Worm (Caenorhabditis elegans) whole organism, late embryonic: Measurements from ENCODE around the gene dpf-1.

Experiments
- che-1 ChIP-seq: sonication (generic microtip); optimal IDR thresholded peaks from 2 replicates; lab custom pipeline; 2016; ENCODE audit warnings: mild to moderate bottlenecking, missing genetic modification characterization, missing compliant biosample characterization
- fkh-10 ChIP-seq: fragments of 150-350 bp; optimal IDR thresholded peaks from 2 replicates; lab custom pipeline; 2014; ENCODE audit warnings: missing biosample characterization, missing genetic modification reagents, missing genetic modification characterization
- fkh-6 ChIP-seq: sonication (generic microtip); optimal IDR thresholded peaks from 2 replicates; lab custom pipeline; 2016; ENCODE audit warnings: missing genetic modification characterization, missing compliant biosample characterization
- hlh-6 ChIP-seq: sonication (generic microtip); optimal IDR thresholded peaks from 2 replicates; lab custom pipeline; 2016; ENCODE audit warnings: missing genotype, missing genetic modification characterization, missing compliant biosample characterization
- pag-3 ChIP-seq: sonication (generic microtip); optimal IDR thresholded peaks from 2 replicates; lab custom pipeline; 2016; ENCODE audit warnings: missing compliant biosample characterization, missing genetic modification characterization, borderline replicate concordance
- pha-4 ChIP-seq: fragments of 150-350 bp; optimal IDR thresholded peaks from 2 replicates; lab custom pipeline; 2018; ENCODE audit warnings: missing biosample characterization, missing genetic modification reagents, missing genetic modification characterization
- pqm-1 ChIP-seq: sonication (generic microtip); optimal IDR thresholded peaks from 2 replicates; lab custom pipeline; 2016; ENCODE audit warnings: missing genetic modification characterization, missing compliant biosample characterization
- sdc-2 ChIP-seq: sonication (generic microtip); optimal IDR thresholded peaks from 2 replicates; lab custom pipeline; 2016; ENCODE audit warnings: missing genotype, missing genetic modification characterization, missing compliant biosample characterization
- tbx-2 ChIP-seq: sonication (generic microtip); optimal IDR thresholded peaks from 2 replicates; lab custom pipeline; 2016; ENCODE audit warnings: missing genetic modification characterization, missing compliant biosample characterization
- ttx-3 ChIP-seq: sonication (generic microtip); optimal IDR thresholded peaks from 2 replicates; lab custom pipeline; 2016; ENCODE audit warnings: missing genetic modification reagents, missing genetic modification characterization, missing compliant biosample characterization
- unc-42 ChIP-seq: sonication (generic microtip); optimal IDR thresholded peaks from 2 replicates; lab custom pipeline; 2016; ENCODE audit warnings: missing genotype, missing genetic modification characterization, missing compliant biosample characterization

DNA sequence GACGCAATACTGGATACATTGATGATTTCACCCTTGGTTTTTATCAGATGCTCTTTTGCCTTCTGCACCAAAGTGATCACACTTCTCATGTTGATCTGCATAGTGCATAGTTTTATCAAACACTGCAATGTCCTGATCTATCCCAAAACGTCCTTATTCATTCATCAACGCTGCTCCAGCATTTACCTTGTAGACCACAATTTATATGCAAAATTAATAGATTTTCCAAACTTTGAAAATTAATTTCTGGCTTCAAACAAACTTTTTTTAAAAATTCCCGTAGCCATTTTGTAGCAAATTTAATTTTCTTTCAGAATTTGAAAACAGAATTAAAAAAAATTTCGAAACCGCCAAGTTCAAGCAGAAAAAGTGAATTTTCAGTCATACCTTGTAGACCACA, 13.4 kb downstream of the dpf-1 start, which contains the start of gene C06B8.3:
- TF ChIP-seq fkh-10 (no peak), che-1 (tag; lab: Kevin White, UChicago) (no peak), hlh-6 (tag; lab: Kevin White, UChicago) (no peak), fkh-6 (tag; lab: Kevin White, UChicago) (no peak), ttx-3 (tag; lab: Kevin White, UChicago) (no peak), pha-4 (tag; lab: Kevin White, UChicago) (no peak), pag-3 (tag; lab: Kevin White, UChicago) (no peak), sdc-2 (tag; lab: Kevin White, UChicago) (no peak), tbx-2 (tag; lab: Kevin White, UChicago) (no peak), pqm-1 (tag; lab: Kevin White, UChicago) (no peak), unc-42 (tag; lab: Kevin White, UChicago) (no peak)
